Fruit fly (Drosophila melanogaster) whole organism, embryonic: ENCODE results near the gene Shal.

Experiments used
- Awh ChIP-seq: fragments of 200-800 bp; sonication (Bioruptor generic); IDR thresholded peaks from 2 replicates; pipeline ENCODE4, ENCODE4 v1.3.6; 2022; ENCODE audit warnings: missing biosample characterization, missing genetic modification characterization
- Bdp1 ChIP-seq: fragments of 200-800 bp; sonication (Bioruptor generic); optimal IDR thresholded peaks from 3 replicates; lab custom pipeline; 2016; ENCODE audit warnings: missing biosample characterization, missing genetic modification characterization
- C15 ChIP-seq: fragments of 200-800 bp; sonication (Bioruptor generic); IDR thresholded peaks from 3 replicates; pipeline ENCODE4 v1.3.6; 2022; ENCODE audit warnings: missing biosample characterization, missing genetic modification characterization
- CG10366 ChIP-seq: fragments of 200-800 bp; sonication (Bioruptor generic); IDR thresholded peaks from 2 replicates; pipeline ENCODE4 v1.3.6; 2022; ENCODE audit warnings: missing biosample characterization, missing genetic modification characterization
- CG10462 ChIP-seq: fragments of 200-800 bp; sonication (Bioruptor generic); optimal IDR thresholded peaks from 2 replicates; lab custom pipeline; 2016; ENCODE audit warnings: missing biosample characterization, missing genetic modification characterization
- CG11398 ChIP-seq: fragments of 200-800 bp; sonication (Bioruptor generic); optimal IDR thresholded peaks from 2 replicates; lab custom pipeline; 2016; ENCODE audit warnings: missing biosample characterization, missing genetic modification characterization
- CG12236 ChIP-seq: fragments of 200-800 bp; sonication (Bioruptor generic); optimal IDR thresholded peaks from 2 replicates; lab custom pipeline; 2016; ENCODE audit warnings: missing biosample characterization, missing genetic modification characterization
- CG1233 ChIP-seq: fragments of 200-800 bp; sonication (Bioruptor generic); optimal IDR thresholded peaks from 4 replicates; lab custom pipeline; 2018; ENCODE audit warnings: missing biosample characterization, mild to moderate bottlenecking, missing genetic modification characterization
- CG17612 ChIP-seq: fragments of 200-800 bp; sonication (Bioruptor generic); IDR thresholded peaks from 2 replicates; pipeline ENCODE4 v1.3.6; 2022; ENCODE audit warnings: missing biosample characterization, missing genetic modification characterization
- CG2116 ChIP-seq: fragments of 200-800 bp; sonication (Bioruptor generic); optimal IDR thresholded peaks from 3 replicates; lab custom pipeline; 2018; ENCODE audit warnings: missing biosample characterization, mild to moderate bottlenecking, missing genetic modification characterization
- CG3163 ChIP-seq: fragments of 200-800 bp; sonication (Bioruptor generic); optimal IDR thresholded peaks from 3 replicates; lab custom pipeline; 2016; ENCODE audit warnings: missing biosample characterization, missing genetic modification characterization
- CG4730 ChIP-seq: fragments of 200-800 bp; sonication (Bioruptor generic); IDR thresholded peaks from 2 replicates; pipeline ENCODE4 v1.3.6; 2022; ENCODE audit warnings: missing biosample characterization, missing genetic modification characterization
- CG6175 ChIP-seq: fragments of 200-800 bp; sonication (Bioruptor generic); IDR thresholded peaks from 3 replicates; pipeline ENCODE4 v1.3.6; 2022; ENCODE audit warnings: missing biosample characterization, missing genetic modification characterization
- CG6683 ChIP-seq: fragments of 200-800 bp; sonication (Bioruptor generic); optimal IDR thresholded peaks from 2 replicates; lab custom pipeline; 2017; ENCODE audit warnings: missing biosample characterization, mild to moderate bottlenecking, missing genetic modification characterization, missing genetic modification reagents
- CG8478 ChIP-seq: fragments of >200 bp; optimal IDR thresholded peaks from 2 replicates; lab custom pipeline; 2018
- CHES-1-like ChIP-seq: fragments of 200-800 bp; sonication (Bioruptor generic); optimal IDR thresholded peaks from 2 replicates; lab custom pipeline; 2016; ENCODE audit warnings: missing biosample characterization, missing genetic modification characterization
- D ChIP-seq, 2 experiments: fragments of 200-800 bp in 1 of 2; fragments of >200 bp in 1 of 2; sonication (Bioruptor generic) in 1 of 2; optimal IDR thresholded peaks; 2 replicates in 1 of 2; 3 replicates in 1 of 2; lab custom pipeline; 2017; ENCODE audit warnings: mild to moderate bottlenecking in 1 of 2, missing biosample characterization in 1 of 2, missing genetic modification characterization in 1 of 2, missing genetic modification reagents in 1 of 2
- Dp ChIP-seq: fragments of 200-800 bp; sonication (Bioruptor generic); optimal IDR thresholded peaks from 2 replicates; lab custom pipeline; 2018; ENCODE audit warnings: missing biosample characterization, mild to moderate bottlenecking, missing genetic modification characterization, moderate library complexity
- Fer2 ChIP-seq: fragments of 200-800 bp; sonication (Bioruptor generic); optimal IDR thresholded peaks from 2 replicates; lab custom pipeline; 2018; ENCODE audit warnings: missing biosample characterization, mild to moderate bottlenecking, missing genetic modification characterization, moderate library complexity
- Hmr ChIP-seq: fragments of 200-800 bp; sonication (Bioruptor generic); optimal IDR thresholded peaks from 3 replicates; lab custom pipeline; 2017; ENCODE audit warnings: mild to moderate bottlenecking, missing biosample characterization, missing genetic modification reagents, missing genetic modification characterization
- MESR4 ChIP-seq: fragments of 200-800 bp; sonication (Bioruptor generic); optimal IDR thresholded peaks from 2 replicates; lab custom pipeline; 2018; ENCODE audit warnings: missing biosample characterization, mild to moderate bottlenecking, missing genetic modification characterization, moderate library complexity
- Max ChIP-seq: fragments of 200-800 bp; sonication (Bioruptor generic); optimal IDR thresholded peaks from 2 replicates; lab custom pipeline; 2016; ENCODE audit warnings: missing biosample characterization, mild to moderate bottlenecking, missing genetic modification characterization
- Mes4 ChIP-seq: fragments of 200-800 bp; sonication (Bioruptor generic); optimal IDR thresholded peaks from 2 replicates; lab custom pipeline; 2016; ENCODE audit warnings: missing biosample characterization, missing genetic modification characterization
- NK7.1 ChIP-seq: fragments of 200-800 bp; sonication (Bioruptor generic); optimal IDR thresholded peaks from 3 replicates; lab custom pipeline; 2016; ENCODE audit warnings: missing biosample characterization, missing genetic modification characterization
- Opbp ChIP-seq: fragments of 200-800 bp; sonication (Bioruptor generic); IDR thresholded peaks from 3 replicates; pipeline ENCODE4 v1.3.6; 2022; ENCODE audit warnings: missing biosample characterization, missing genetic modification characterization; ENCODE audit not compliant: partially characterized antibody
- Sox102F ChIP-seq: fragments of 200-800 bp; sonication (Bioruptor generic); optimal IDR thresholded peaks from 2 replicates; lab custom pipeline; 2018; ENCODE audit warnings: missing biosample characterization, mild to moderate bottlenecking, missing genetic modification characterization, moderate library complexity
- Spps ChIP-seq: fragments of 200-800 bp; sonication (Bioruptor generic); optimal IDR thresholded peaks from 2 replicates; lab custom pipeline; 2018; ENCODE audit warnings: missing biosample characterization, mild to moderate bottlenecking, missing genetic modification characterization
- TFAM ChIP-seq: fragments of 200-800 bp; sonication (Bioruptor generic); optimal IDR thresholded peaks from 2 replicates; lab custom pipeline; 2017; ENCODE audit warnings: missing biosample characterization, missing genetic modification characterization, inconsistent platforms
- Taf1 ChIP-seq: fragments of 200-800 bp; sonication (Bioruptor generic); IDR thresholded peaks from 2 replicates; pipeline ENCODE4 v1.3.6; 2022; ENCODE audit warnings: missing biosample characterization, missing genetic modification characterization
- aop ChIP-seq: fragments of 200-800 bp; sonication (Bioruptor generic); IDR thresholded peaks from 2 replicates; pipeline ENCODE4 v1.3.6; 2022; ENCODE audit warnings: missing biosample characterization, missing genetic modification characterization
- ara ChIP-seq: fragments of 200-800 bp; sonication (Bioruptor generic); IDR thresholded peaks from 2 replicates; pipeline ENCODE4 v1.3.6; 2022; ENCODE audit warnings: missing biosample characterization, missing genetic modification characterization
- bowl ChIP-seq: fragments of 200-800 bp; sonication (Bioruptor generic); IDR thresholded peaks from 2 replicates; pipeline ENCODE4 v1.3.6; 2022; ENCODE audit warnings: missing biosample characterization, missing genetic modification characterization
- crc ChIP-seq: fragments of 200-800 bp; sonication (Bioruptor generic); optimal IDR thresholded peaks from 2 replicates; lab custom pipeline; 2016; ENCODE audit warnings: missing biosample characterization, missing genetic modification characterization
- da ChIP-seq: fragments of 200-800 bp; sonication (Bioruptor generic); optimal IDR thresholded peaks from 2 replicates; lab custom pipeline; 2016; ENCODE audit warnings: missing biosample characterization, missing genetic modification characterization
- disco-r ChIP-seq: fragments of 200-800 bp; sonication (Bioruptor generic); optimal IDR thresholded peaks from 2 replicates; lab custom pipeline; 2016; ENCODE audit warnings: missing biosample characterization, missing genetic modification characterization
- dmrt11E ChIP-seq: fragments of 200-800 bp; sonication (Bioruptor generic); optimal IDR thresholded peaks from 3 replicates; lab custom pipeline; 2018; ENCODE audit warnings: missing biosample characterization, mild to moderate bottlenecking, missing genetic modification characterization, moderate library complexity
- eve ChIP-seq, 2 experiments: fragments of >200 bp; optimal IDR thresholded peaks; 2 replicates each; lab custom pipeline; 2017; ENCODE audit warnings: missing biosample characterization in 2 of 2, missing genetic modification characterization in 2 of 2
- hbn ChIP-seq: fragments of 200-800 bp; sonication (Bioruptor generic); IDR thresholded peaks from 2 replicates; pipeline ENCODE4 v1.3.6; 2022; ENCODE audit warnings: missing biosample characterization, missing genetic modification characterization; ENCODE audit not compliant: partially characterized antibody
- kah ChIP-seq: fragments of 200-800 bp; sonication (Bioruptor generic); optimal IDR thresholded peaks from 2 replicates; lab custom pipeline; 2018; ENCODE audit warnings: missing biosample characterization, mild to moderate bottlenecking, missing genetic modification characterization
- lov ChIP-seq, 2 experiments: fragments of 200-800 bp in 1 of 2; fragments of >200 bp in 1 of 2; sonication (Bioruptor generic) in 1 of 2; IDR thresholded peaks in 1 of 2; optimal IDR thresholded peaks in 1 of 2; 2 replicates in 1 of 2; 3 replicates in 1 of 2; pipeline versions ENCODE4 v1.3.6 to Lab custom; 2017 to 2022; ENCODE audit warnings: missing biosample characterization in 1 of 2, missing genetic modification characterization in 1 of 2
- nerfin-1 ChIP-seq: fragments of 200-800 bp; sonication (Bioruptor generic); optimal IDR thresholded peaks from 3 replicates; lab custom pipeline; 2019; ENCODE audit warnings: missing biosample characterization, mild to moderate bottlenecking, missing genetic modification characterization, moderate library complexity
- odd ChIP-seq: fragments of 200-800 bp; sonication (Bioruptor generic); optimal IDR thresholded peaks from 2 replicates; lab custom pipeline; 2017; ENCODE audit warnings: missing biosample characterization, mild to moderate bottlenecking, missing genetic modification characterization
- otp ChIP-seq: fragments of 200-800 bp; sonication (Bioruptor generic); IDR thresholded peaks from 3 replicates; pipeline ENCODE4, ENCODE4 v1.3.6; 2022; ENCODE audit warnings: missing biosample characterization, missing genetic modification characterization
- pzg ChIP-seq: fragments of 200-800 bp; sonication (Bioruptor generic); optimal IDR thresholded peaks from 3 replicates; lab custom pipeline; 2018; ENCODE audit warnings: missing biosample characterization, mild to moderate bottlenecking, missing genetic modification characterization, moderate library complexity
- ranshi ChIP-seq: fragments of 200-800 bp; sonication (Bioruptor generic); IDR thresholded peaks from 2 replicates; pipeline ENCODE4 v1.3.6; 2022; ENCODE audit warnings: missing biosample characterization, missing genetic modification characterization
- run ChIP-seq: fragments of 200-800 bp; sonication (Bioruptor generic); optimal IDR thresholded peaks from 3 replicates; lab custom pipeline; 2018; ENCODE audit warnings: missing biosample characterization, mild to moderate bottlenecking, missing genetic modification characterization
- schlank ChIP-seq: fragments of 200-800 bp; sonication (Bioruptor generic); optimal IDR thresholded peaks from 2 replicates; lab custom pipeline; 2018; ENCODE audit warnings: missing biosample characterization, mild to moderate bottlenecking, missing genetic modification characterization
- ssp ChIP-seq: fragments of 200-800 bp; sonication (Bioruptor generic); IDR thresholded peaks from 2 replicates; pipeline ENCODE4 v1.3.6; 2022; ENCODE audit warnings: missing biosample characterization, missing genetic modification characterization
- ttk ChIP-seq: fragments of 200-800 bp; sonication (Bioruptor generic); IDR thresholded peaks from 2 replicates; pipeline ENCODE4 v2.1.2; 2022; ENCODE audit warnings: missing biosample characterization, missing genetic modification characterization
- zfh2 ChIP-seq: fragments of 200-800 bp; sonication (Bioruptor generic); optimal IDR thresholded peaks from 2 replicates; lab custom pipeline; 2016; ENCODE audit warnings: missing biosample characterization, missing genetic modification characterization

Gene Shal

DNA sequence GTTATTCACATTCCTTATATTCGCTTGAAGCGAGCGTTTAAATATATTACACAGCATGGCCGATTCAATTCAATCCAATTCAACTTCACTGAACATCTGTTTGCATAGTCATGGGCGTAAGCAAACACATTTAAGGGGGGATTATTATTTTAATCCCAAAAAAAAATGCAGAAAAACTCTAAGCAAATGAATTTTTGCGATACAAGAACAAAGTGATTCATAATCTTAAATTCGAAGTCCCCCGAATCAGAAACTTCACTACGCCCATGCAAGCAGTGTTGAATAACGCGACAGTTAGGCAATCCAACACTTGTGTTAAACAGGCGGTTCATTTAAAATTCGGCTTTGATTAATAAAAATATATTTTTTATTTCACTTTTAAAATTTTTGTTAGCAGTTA is 6.1 kb upstream of the Shal start, which contains the start of gene CG14100 (continued):
- TF ChIP-seq NK7.1 (GFP tag; lab: Kevin White, UChicago) (peak; percentile 100), disco-r (peak; percentile 100), da (GFP tag; lab: Kevin White, UChicago) (peak; percentile 100), hbn (GFP tag; lab: Robert Waterston, UW) (no peak), kah (GFP tag; lab: Kevin White, UChicago) (peak; percentile 100), Dp (GFP tag; lab: Kevin White, UChicago) (peak; percentile 94), CG17612 (GFP tag; lab: Robert Waterston, UW) (peak; percentile 100), Hmr (GFP tag; lab: Kevin White, UChicago) (peak; percentile 100), CG10366 (GFP tag; lab: Robert Waterston, UW) (peak; percentile 100), CG1233 (GFP tag; lab: Kevin White, UChicago) (peak; percentile 100), Sox102F (GFP tag; lab: Kevin White, UChicago) (peak; percentile 100), Awh (peak; percentile 100), CG12236 (GFP tag; lab: Kevin White, UChicago) (peak; percentile 100), CG4730 (GFP tag; lab: Robert Waterston, UW) (peak; percentile 100), Taf1 (GFP tag; lab: Robert Waterston, UW) (peak; percentile 100), D (optimal IDR thresholded peaks at IDR 0.05; lab: Kevin White, UChicago) (no peak), D (GFP tag; optimal IDR thresholded peaks at IDR 0.05; lab: Kevin White, UChicago) (peak; percentile 100), aop (GFP tag; lab: Robert Waterston, UW) (peak; percentile 100), ssp (GFP tag; lab: Robert Waterston, UW) (peak; percentile 99), dmrt11E (tag; lab: Kevin White, UChicago) (peak; percentile 100), run (tag; lab: Kevin White, UChicago) (peak; percentile 100), ara (GFP tag; lab: Robert Waterston, UW) (peak; percentile 100), Mes4 (peak; percentile 100), Spps (tag; lab: Kevin White, UChicago) (peak; percentile 100), CG6683 (GFP tag; lab: Kevin White, UChicago) (peak; percentile 99), C15 (GFP tag; lab: Robert Waterston, UW) (peak; percentile 100), MESR4 (GFP tag; lab: Kevin White, UChicago) (peak; percentile 100), bowl (GFP tag; lab: Robert Waterston, UW) (peak; percentile 100), Max (GFP tag; lab: Kevin White, UChicago) (peak; percentile 100), pzg (peak; percentile 90), nerfin-1 (tag; lab: Kevin White, UChicago) (peak; percentile 100), Fer2 (tag; lab: Kevin White, UChicago) (peak; percentile 100), Opbp (GFP tag; lab: Robert Waterston, UW) (peak; percentile 76; the same call in 2 of the 3 replicates), CG6175 (peak; percentile 100), odd (GFP tag; lab: Kevin White, UChicago) (peak; percentile 100), CG8478 (lab: Kevin White, UChicago) (no peak), CG2116 (GFP tag; lab: Kevin White, UChicago) (peak; percentile 95), schlank (peak; percentile 100), eve (GFP tag; optimal IDR thresholded peaks at IDR 0.05; lab: Kevin White, UChicago) (peak in 1 of 2 experiments; percentile 91), crc (GFP tag; lab: Kevin White, UChicago) (peak; percentile 100), CG11398 (GFP tag; lab: Kevin White, UChicago) (peak; percentile 100), CG10462 (peak; percentile 100), ranshi (GFP tag; lab: Robert Waterston, UW) (peak; percentile 100), zfh2 (peak; percentile 100), otp (GFP tag; lab: Robert Waterston, UW) (peak; percentile 100), CHES-1-like (peak; percentile 100), ttk (GFP tag; lab: Robert Waterston, UW) (peak; percentile 100), CG3163 (GFP tag; lab: Kevin White, UChicago) (peak; percentile 99), Bdp1 (GFP tag; lab: Kevin White, UChicago) (peak; percentile 98), lov (optimal IDR thresholded peaks at IDR 0.05; lab: Kevin White, UChicago) (no peak), lov (GFP tag; IDR thresholded peaks at IDR 0.05; lab: Robert Waterston, UW) (peak; percentile 100), TFAM (GFP tag; lab: Kevin White, UChicago) (peak; percentile 98)
